Worm (Caenorhabditis elegans): ENCODE data around the gene C34D1.4.

ce11 chrV:13249436-13249835 lies 9.7 kb downstream of the C34D1.4 start, which contains the start of gene odr-3:
- TF ChIP-seq nhr-12 (tag; optimal IDR thresholded peaks at IDR 0.05) (no peak), ztf-11 (tag; optimal IDR thresholded peaks at IDR 0.05) (no peak)
